Worm (Caenorhabditis elegans) whole organism, L4/young adult: ENCODE measurements around the gene cbd-1.
"Not testable (repeated sequence)": the region's sequence is repeated elsewhere in the genome, so short reads cannot be mapped to it uniquely, and the experiment has no call there.

Experiments used
- dao-5 ChIP-seq: sonication (generic microtip); optimal IDR thresholded peaks from 2 replicates; lab custom pipeline; 2016; ENCODE audit warnings: missing genotype, missing genetic modification characterization, moderate library complexity, missing compliant biosample characterization
- him-1 ChIP-seq: sonication (generic microtip); optimal IDR thresholded peaks from 2 replicates; lab custom pipeline; 2016; ENCODE audit warnings: missing genotype, missing genetic modification reagents, missing genetic modification characterization, missing compliant biosample characterization

DNA sequence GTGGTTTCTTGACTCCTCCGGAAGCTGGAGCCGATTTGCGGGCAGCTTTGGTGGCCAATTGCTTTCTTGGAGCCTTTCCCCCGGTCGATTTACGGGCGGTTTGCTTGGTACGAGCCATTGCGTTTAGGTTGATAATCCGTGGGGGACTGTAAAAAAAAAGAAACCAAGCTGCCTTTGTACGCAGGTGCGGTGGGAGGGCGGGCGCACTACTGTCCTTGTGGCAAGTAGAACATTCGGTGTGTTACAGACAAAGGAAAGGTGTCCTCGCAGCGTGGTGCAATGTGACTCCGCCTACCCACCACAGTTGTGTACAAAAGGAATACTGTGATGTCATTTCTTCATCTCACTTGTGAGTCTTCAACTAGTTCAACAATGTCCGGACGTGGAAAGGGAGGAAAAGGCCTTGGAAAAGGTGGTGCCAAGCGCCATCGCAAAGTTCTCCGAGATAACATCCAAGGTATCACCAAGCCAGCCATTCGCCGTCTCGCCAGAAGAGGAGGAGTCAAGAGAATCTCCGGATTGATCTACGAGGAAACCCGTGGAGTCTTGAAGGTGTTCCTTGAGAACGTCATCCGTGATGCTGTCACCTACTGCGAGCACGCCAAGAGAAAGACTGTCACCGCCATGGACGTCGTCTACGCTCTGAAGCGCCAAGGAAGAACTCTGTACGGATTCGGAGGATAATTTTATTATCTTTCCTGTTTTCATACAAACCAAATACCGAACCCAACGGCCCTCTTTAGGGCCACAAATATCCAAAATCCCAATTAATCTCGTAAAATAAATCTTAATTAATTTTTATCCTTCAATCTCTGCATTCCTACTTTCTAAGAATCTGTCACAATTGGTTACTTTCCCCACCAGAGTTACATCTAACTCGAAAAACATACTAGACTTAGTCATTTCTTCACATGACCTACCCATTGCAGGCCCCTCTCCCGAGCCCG, 34.2 kb downstream of the cbd-1 start, which contains the start of the genes his-63 and his-64:
- TF ChIP-seq him-1, dao-5 (tag; lab: Kevin White, UChicago): not testable (repeated sequence)
